Fruit fly (Drosophila melanogaster) ovary, adult (tissue): Measurements from ENCODE around the gene sll.

Source experiments
- CG17801 ChIP-seq: fragments of 200-800 bp; optimal IDR thresholded peaks from 2 replicates; lab custom pipeline; 2019; ENCODE audit warnings: missing biosample characterization, mild to moderate bottlenecking, missing genetic modification characterization, moderate library complexity; ENCODE audit not compliant: partially characterized antibody

sll gene

DNA sequence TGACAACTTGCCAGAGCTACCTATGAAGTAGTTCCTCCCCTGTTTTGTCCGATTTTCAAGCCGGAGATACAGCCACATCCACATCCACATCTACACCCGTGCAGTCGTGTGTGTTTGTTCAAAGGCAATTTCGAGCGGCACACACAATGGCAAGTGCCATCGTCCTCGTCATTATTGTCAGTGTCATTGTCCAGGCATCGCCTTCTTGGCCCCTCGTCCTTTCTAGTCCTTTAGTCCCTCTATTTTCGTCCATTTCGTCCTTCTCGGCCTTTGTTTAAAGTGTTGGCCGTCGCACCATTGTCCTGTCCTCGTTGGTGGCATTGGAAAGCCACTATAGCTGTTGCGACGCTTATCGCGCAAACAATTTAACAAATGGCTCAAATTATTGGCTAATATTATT lies 2.9 kb upstream of the sll start:
- TF ChIP-seq CG17801 (GFP tag; lab: Kevin White, UChicago), result no peak

DNA sequence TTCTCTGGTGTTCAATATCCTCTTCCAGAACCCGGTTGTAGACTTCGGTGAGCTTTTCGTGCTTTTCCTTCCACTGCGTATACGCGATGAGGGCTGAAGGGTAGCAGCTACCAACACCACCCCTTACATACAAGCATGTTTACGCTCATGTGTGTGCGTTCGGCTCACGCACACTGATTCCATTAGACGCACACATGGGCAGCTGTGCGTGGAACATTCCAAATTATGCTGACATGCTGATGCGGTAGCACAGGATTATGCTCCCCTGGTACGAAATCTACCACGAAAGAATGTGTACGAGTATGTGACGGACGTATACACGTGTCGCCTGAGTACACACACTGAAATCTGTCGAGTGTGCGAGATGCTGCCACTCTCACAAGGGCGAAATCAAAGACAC lies 2.2 kb upstream of the sll start:
- no peak for TF ChIP-seq CG17801 (GFP tag; lab: Kevin White, UChicago)

DNA sequence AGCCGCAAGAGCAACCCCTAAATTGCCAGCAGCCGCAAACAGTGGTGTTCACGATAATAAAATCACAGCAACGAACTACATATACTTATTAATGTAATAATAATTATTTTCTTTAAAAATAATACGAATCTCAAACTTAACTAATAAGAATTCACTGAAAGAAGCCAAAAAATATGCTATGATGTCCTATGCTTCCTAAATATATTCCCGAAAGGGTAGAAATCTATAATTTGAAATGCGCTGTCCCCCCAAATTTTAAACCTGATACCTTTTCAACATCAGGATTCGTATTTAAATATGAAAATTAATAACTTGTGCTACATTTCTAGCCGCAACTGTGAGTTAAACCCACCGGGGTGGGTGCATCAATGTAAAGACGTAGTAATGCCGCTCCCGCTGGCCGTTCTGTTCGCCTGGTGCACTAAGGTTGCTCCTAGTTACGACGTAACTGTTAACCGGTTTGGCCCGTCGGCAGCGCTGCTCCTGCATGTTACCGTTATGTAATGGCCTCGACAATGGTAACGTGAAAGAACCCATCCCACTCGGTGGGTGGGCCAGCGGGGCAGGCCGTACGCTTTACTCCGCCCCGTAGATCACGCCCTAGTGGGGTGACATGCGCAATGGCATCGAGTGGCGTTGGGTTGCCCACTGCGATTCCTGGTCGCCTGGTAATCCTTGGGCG lies 1.6 kb upstream of the sll start:
- TF ChIP-seq CG17801 (GFP tag; lab: Kevin White, UChicago), result no peak

- TF ChIP-seq CG17801 (GFP tag; lab: Kevin White, UChicago), result no peak
Measured at dm6 chr3R:17604880-17605667, 832 bp upstream of the sll start.

DNA sequence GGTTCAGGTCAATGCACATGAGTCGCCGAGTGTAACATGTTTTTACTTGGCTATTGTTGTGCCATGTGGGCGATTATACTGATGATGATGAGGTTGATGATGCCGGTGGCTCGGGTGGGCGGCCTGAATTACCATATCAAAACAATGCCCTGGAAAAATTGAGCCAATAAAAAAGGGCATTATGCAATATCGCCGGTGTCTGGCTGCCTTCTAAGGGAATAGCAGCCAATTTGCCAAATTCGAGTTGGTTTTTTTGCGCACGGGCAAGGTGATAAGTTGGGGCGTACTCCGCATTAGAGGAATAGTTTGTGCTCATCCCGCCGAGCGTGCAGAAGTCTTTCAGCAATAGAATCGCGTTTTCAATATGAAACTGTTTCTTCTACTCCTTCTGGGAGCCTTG lies 3.2 kb downstream of the sll start, which contains the start of gene CG14329:
CG14329 (plus strand) TSS at position 301 of the 400 bp plus-strand sequence.
- no peak for TF ChIP-seq CG17801 (GFP tag; lab: Kevin White, UChicago)

dm6 chr3R:17611411-17611810 lies 5.5 kb downstream of the sll start, which contains the start of gene Edg91:
Gene Edg91, minus strand, starts transcription at chr3R:17611511.
- no peak for TF ChIP-seq CG17801 (GFP tag; lab: Kevin White, UChicago)

DNA sequence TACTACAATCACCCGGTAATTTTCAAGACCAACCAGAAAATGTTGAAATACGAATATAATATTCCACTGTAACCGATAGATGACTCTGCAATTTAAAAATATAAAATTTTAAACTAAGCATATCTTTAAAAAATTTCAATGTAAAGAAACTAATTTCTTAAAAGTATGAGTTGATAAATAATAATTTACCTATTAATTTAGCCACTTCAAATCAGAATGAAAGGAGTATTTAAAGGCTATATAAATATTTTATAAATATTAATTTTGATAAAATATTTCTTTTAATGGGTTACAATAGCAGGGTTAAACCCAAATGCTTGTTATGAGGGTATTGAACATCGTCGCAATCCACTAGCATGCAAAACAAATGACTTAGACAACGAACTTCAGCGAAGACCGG lies 5.9 kb downstream of the sll start:
- TF ChIP-seq CG17801 (GFP tag; lab: Kevin White, UChicago), result no peak

DNA sequence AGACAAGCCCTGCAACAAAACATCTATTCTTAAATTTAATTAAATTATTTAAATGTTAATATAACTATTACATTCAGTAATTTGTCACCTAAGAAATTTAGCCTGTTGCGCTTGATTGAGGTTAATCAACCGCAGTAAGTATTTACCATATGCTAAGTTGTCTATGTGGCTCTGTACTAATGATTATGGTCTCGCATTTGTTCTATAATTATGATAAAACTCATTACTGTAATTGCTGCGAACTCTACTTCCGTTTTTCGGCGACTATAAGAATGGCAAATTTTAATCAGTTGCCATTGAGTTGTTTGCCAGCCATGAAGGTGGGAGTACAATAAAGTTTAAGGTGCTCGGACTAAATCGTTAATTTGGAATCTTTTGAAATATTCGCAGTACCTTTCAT lies 6.7 kb downstream of the sll start, which contains the start of gene CG34281:
CG34281 (plus strand) TSS at position 301 of the 400 bp plus-strand sequence.
- no peak for TF ChIP-seq CG17801 (GFP tag; lab: Kevin White, UChicago)

- TF ChIP-seq CG17801 (GFP tag; lab: Kevin White, UChicago), result no peak
Measured at dm6 chr3R:17613549-17613948, 7.6 kb downstream of the sll start, which contains the start of gene CG14327. Gene CG14327, plus strand, starts transcription at chr3R:17613709.

DNA sequence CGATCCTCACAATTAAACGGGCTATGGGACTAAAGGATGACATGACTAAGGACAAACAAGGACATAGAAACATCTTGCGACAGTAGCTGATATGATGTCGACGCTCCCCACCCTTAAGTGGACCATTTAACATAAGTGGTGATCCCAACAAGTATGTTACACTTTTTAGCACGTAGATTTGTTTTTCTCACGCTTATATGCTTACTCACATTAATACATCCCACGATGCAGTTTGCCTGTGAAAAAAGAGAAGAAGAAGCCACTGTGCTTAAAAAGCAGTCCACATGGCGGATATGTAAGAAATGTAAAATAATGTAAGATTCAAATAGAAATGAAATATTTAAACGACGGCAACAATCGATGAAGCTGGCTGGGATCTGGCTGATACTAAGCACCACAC lies 9.2 kb downstream of the sll start:
- TF ChIP-seq CG17801 (GFP tag; lab: Kevin White, UChicago), result no peak

DNA sequence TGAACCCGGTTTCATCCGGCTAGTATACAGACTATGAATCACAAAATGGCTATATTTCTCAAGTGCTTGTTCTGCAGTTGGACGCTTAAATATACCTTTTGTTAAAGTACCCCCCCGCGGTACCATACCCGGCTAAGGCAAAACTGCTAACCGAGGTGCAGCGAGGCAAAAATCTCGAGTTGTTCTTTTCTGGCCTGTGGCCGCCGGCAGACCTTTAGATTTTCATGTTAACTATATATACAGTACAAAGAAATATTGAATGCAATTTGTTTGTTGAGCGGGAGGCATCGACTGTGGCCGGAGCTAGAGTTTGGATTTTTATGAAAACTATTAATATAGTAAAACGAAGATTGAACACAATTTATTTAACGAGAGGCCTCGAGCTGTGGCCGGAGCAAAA lies 9.8 kb downstream of the sll start:
- no peak for TF ChIP-seq CG17801 (GFP tag; lab: Kevin White, UChicago)

DNA sequence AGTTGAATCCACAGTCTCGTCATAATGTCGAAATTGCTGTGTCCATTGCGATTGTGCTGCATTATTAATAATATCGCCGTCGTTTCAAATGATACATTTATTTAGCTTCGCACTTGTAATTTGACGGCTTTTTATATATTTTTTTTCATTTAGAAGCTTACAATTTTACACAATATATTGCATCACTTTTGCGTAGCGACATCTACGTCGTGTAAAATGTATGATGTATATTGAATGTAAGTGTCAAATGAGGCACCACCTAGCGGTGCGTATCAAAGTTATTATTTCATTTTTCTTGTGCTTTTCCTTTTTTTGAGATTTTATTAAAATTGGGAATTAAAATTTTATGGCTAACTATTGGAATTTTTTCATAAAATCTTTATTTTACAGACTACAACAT lies 10.6 kb downstream of the sll start:
- TF ChIP-seq CG17801 (GFP tag; lab: Kevin White, UChicago), result no peak

dm6 chr3R:17617121-17617975 lies 11.4 kb downstream of the sll start:
- TF ChIP-seq CG17801 (GFP tag; lab: Kevin White, UChicago), result no peak

- TF ChIP-seq CG17801 (GFP tag; lab: Kevin White, UChicago), result no peak
Measured at dm6 chr3R:17617976-17618308, 12.0 kb downstream of the sll start.

DNA sequence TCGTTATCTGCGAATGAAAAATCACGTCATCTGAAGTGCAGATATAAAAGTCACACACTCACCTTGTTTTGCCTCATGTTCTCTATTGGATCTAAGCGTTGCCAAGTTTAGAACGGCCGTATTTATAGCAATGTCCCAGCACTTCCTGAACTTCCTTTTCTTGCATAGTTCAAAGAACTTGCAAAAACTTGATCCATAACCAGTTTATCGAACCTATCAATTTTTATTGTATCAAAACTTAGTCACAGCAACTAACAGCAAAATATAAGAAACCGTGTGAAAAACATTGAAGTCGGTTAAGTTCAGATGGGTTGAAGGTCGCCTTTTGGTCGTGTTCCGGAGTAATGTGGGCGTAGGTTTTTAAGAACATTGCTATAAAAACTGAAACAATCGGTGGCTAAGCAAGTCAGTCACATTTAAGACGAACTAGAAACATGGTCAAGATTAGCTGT lies 12.8 kb downstream of the sll start, which contains the start of the genes CG14324 and CG14326:
CG14324 (minus strand) TSS at position 101 of the 452 bp plus-strand sequence.
CG14326 (plus strand) TSS at position 402 of the 452 bp plus-strand sequence.
- TF ChIP-seq CG17801 (GFP tag; lab: Kevin White, UChicago), result no peak
